Fruit fly (Drosophila melanogaster) Kc167 (cell line): Measurements from ENCODE around the gene CG10866.

Experiments used
- Myc ChIP-seq: fragments of >200 bp; optimal IDR thresholded peaks from 2 replicates; lab custom pipeline; 2017; ENCODE audit warnings: missing external identifiers
- Sin3A ChIP-seq: fragments of >200 bp; optimal IDR thresholded peaks from 2 replicates; lab custom pipeline; 2018; ENCODE audit warnings: missing external identifiers
- h ChIP-seq: fragments of >200 bp; optimal IDR thresholded peaks from 3 replicates; lab custom pipeline; 2018; ENCODE audit warnings: missing external identifiers
- insv ChIP-seq: fragments of >200 bp; optimal IDR thresholded peaks from 3 replicates; lab custom pipeline; 2018; ENCODE audit warnings: missing external identifiers
- psq ChIP-seq: fragments of >200 bp; optimal IDR thresholded peaks from 2 replicates; lab custom pipeline; 2017; ENCODE audit warnings: missing external identifiers
- ttk ChIP-seq: sonication (Bioruptor generic); optimal IDR thresholded peaks from 2 replicates; lab custom pipeline; 2017; ENCODE audit warnings: missing external identifiers

DNA sequence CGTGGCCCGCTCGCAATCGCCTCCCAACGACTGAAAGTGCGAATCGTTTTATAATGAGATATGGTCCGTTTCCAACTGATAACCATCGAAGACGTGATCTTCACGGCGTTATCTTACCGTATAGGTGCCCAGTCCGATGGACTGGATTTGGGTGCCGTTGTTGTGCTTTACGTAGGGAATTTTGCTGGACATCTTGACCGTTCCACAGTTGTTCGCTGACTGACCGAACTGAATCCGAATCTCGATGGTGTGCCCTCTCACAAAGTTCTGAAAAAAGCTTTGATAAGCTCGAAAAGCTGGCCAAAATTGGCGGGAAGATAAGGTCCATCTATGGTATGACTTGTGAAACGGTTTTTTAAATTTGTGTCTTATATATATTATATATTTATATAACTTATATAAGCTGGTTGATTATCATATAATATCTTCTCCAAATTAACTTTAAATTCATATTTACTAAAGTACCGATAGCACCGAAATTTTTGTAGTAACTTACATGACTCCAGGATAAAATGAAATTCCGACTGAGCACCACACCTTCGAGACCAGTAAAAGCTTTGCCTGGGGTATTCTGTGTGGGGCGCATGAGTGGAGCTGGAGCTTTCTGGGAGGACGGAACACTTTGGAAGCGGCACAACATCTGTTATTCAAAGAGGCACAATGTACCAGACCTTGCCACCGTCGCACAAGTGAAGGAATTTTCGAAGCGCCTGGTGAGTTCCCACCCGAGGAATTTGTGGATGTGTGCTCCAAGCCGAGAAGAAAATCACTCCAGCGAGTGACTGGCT, 4.6 kb upstream of the CG10866 start, which contains the start of the genes CG10863 and CG14982:
- TF ChIP-seq Myc (lab: Kevin White, UChicago) (no peak), insv (lab: Kevin White, UChicago) (no peak), psq (lab: Kevin White, UChicago) (no peak), ttk (lab: Kevin White, UChicago) (no peak), h (lab: Kevin White, UChicago) (no peak), Sin3A (lab: Kevin White, UChicago) (no peak)
